Fruit fly (Drosophila melanogaster) whole organism, prepupa: ENCODE measurements around the gene CG33795.
A peak's percentile ranks its signal among the peaks of the same experiment; 100 is the strongest.

Experiments used
- CG10669 ChIP-seq: fragments of 200-800 bp; sonication (Bioruptor generic); optimal IDR thresholded peaks from 3 replicates; lab custom pipeline; 2018; ENCODE audit warnings: missing biosample characterization, mild to moderate bottlenecking, missing genetic modification characterization, moderate library complexity
- CG11294 ChIP-seq: fragments of 200-800 bp; sonication (Bioruptor generic); IDR thresholded peaks from 2 replicates; pipeline ENCODE4 v1.3.6; 2022; ENCODE audit warnings: missing biosample characterization, missing genetic modification characterization
- CG11762 ChIP-seq: fragments of 200-800 bp; sonication (Bioruptor generic); optimal IDR thresholded peaks from 3 replicates; lab custom pipeline; 2016; ENCODE audit warnings: missing biosample characterization, missing genetic modification characterization; ENCODE audit not compliant: insufficient read depth
- CG11902 ChIP-seq: fragments of 200-800 bp; sonication (Bioruptor generic); optimal IDR thresholded peaks from 3 replicates; lab custom pipeline; 2016; ENCODE audit warnings: missing biosample characterization, missing genetic modification characterization
- CG15336 ChIP-seq: fragments of 200-800 bp; sonication (Bioruptor generic); IDR thresholded peaks from 2 replicates; pipeline ENCODE4 v1.3.6; 2022; ENCODE audit warnings: missing biosample characterization, missing genetic modification characterization
- CG1621 ChIP-seq: fragments of 200-800 bp; sonication (Bioruptor generic); optimal IDR thresholded peaks from 3 replicates; lab custom pipeline; 2018; ENCODE audit warnings: missing biosample characterization, mild to moderate bottlenecking, missing genetic modification characterization
- CG16779 ChIP-seq: fragments of 200-800 bp; sonication (Bioruptor generic); optimal IDR thresholded peaks from 3 replicates; lab custom pipeline; 2017; ENCODE audit warnings: missing biosample characterization, mild to moderate bottlenecking, missing genetic modification characterization
- CG34406 ChIP-seq: fragments of 200-800 bp; sonication (Bioruptor generic); optimal IDR thresholded peaks from 3 replicates; lab custom pipeline; 2016; ENCODE audit warnings: missing biosample characterization, missing genetic modification characterization
- CG6163 ChIP-seq: fragments of 200-800 bp; sonication (Bioruptor generic); IDR thresholded peaks from 3 replicates; pipeline ENCODE4 v1.3.6; 2022; ENCODE audit warnings: missing biosample characterization, missing genetic modification characterization
- CG6276 ChIP-seq: fragments of 200-800 bp; sonication (Bioruptor generic); optimal IDR thresholded peaks from 2 replicates; lab custom pipeline; 2017; ENCODE audit warnings: missing biosample characterization, mild to moderate bottlenecking, missing genetic modification characterization
- CG6792 ChIP-seq: fragments of 200-800 bp; sonication (Bioruptor generic); optimal IDR thresholded peaks from 3 replicates; lab custom pipeline; 2016; ENCODE audit warnings: missing biosample characterization, missing genetic modification characterization
- CG6808 ChIP-seq: fragments of 200-800 bp; sonication (Bioruptor generic); optimal IDR thresholded peaks from 3 replicates; lab custom pipeline; 2017; ENCODE audit warnings: missing biosample characterization, missing genetic modification characterization, mild to moderate bottlenecking, moderate library complexity, missing genetic modification reagents
- CG7368 ChIP-seq: fragments of 200-800 bp; sonication (Bioruptor generic); optimal IDR thresholded peaks from 3 replicates; lab custom pipeline; 2016; ENCODE audit warnings: missing biosample characterization, missing genetic modification characterization
- CG8119 ChIP-seq: fragments of 200-800 bp; sonication (Bioruptor generic); IDR thresholded peaks from 3 replicates; pipeline ENCODE4 v1.3.6; 2022; ENCODE audit warnings: missing biosample characterization, missing genetic modification characterization
- CG8319 ChIP-seq: fragments of 200-800 bp; sonication (Bioruptor generic); optimal IDR thresholded peaks from 3 replicates; lab custom pipeline; 2016; ENCODE audit warnings: missing biosample characterization, missing genetic modification characterization
- Eip78C ChIP-seq: fragments of 200-800 bp; sonication (Bioruptor generic); peaks from one replicate; lab custom pipeline; 2016; ENCODE audit warnings: missing biosample characterization, missing genetic modification characterization
- Eip93F ChIP-seq: fragments of 200-800 bp; sonication (Bioruptor generic); optimal IDR thresholded peaks from 2 replicates; lab custom pipeline; 2016; ENCODE audit warnings: missing biosample characterization, mild to moderate bottlenecking, missing genetic modification characterization
- Met ChIP-seq: fragments of 200-800 bp; sonication (Bioruptor generic); optimal IDR thresholded peaks from 3 replicates; lab custom pipeline; 2016; ENCODE audit warnings: missing biosample characterization, missing genetic modification characterization
- OdsH ChIP-seq: fragments of 200-800 bp; sonication (Bioruptor generic); optimal IDR thresholded peaks from 3 replicates; lab custom pipeline; 2016; ENCODE audit warnings: missing biosample characterization, missing genetic modification characterization
- Smox ChIP-seq: fragments of 200-800 bp; sonication (Bioruptor generic); optimal IDR thresholded peaks from 3 replicates; lab custom pipeline; 2016; ENCODE audit warnings: missing biosample characterization, missing genetic modification characterization
- acj6 ChIP-seq: fragments of 200-800 bp; sonication (Bioruptor generic); optimal IDR thresholded peaks from 3 replicates; lab custom pipeline; 2016; ENCODE audit warnings: missing biosample characterization, missing genetic modification characterization
- dac ChIP-seq: fragments of 200-800 bp; sonication (Bioruptor generic); optimal IDR thresholded peaks from 2 replicates; lab custom pipeline; 2017; ENCODE audit warnings: missing biosample characterization, mild to moderate bottlenecking, missing genetic modification characterization
- eg ChIP-seq: fragments of 200-800 bp; sonication (Bioruptor generic); IDR thresholded peaks from 3 replicates; pipeline ENCODE4 v1.3.6; 2022; ENCODE audit warnings: missing biosample characterization, missing genetic modification characterization
- fd59A ChIP-seq: fragments of 200-800 bp; sonication (Bioruptor generic); optimal IDR thresholded peaks from 2 replicates; lab custom pipeline; 2017; ENCODE audit warnings: missing biosample characterization, mild to moderate bottlenecking, missing genetic modification characterization, missing genetic modification reagents
- lz ChIP-seq: fragments of 200-800 bp; sonication (Bioruptor generic); optimal IDR thresholded peaks from 3 replicates; lab custom pipeline; 2016; ENCODE audit warnings: missing biosample characterization, missing genetic modification characterization
- pdm3 ChIP-seq: fragments of 200-800 bp; sonication (Bioruptor generic); optimal IDR thresholded peaks from 3 replicates; lab custom pipeline; 2016; ENCODE audit warnings: missing biosample characterization, missing genetic modification characterization
- ss ChIP-seq, 2 experiments: fragments of 200-800 bp; sonication (Bioruptor generic); optimal IDR thresholded peaks; 2 replicates in 1 of 2; 3 replicates in 1 of 2; lab custom pipeline; 2017 to 2018; ENCODE audit warnings: mild to moderate bottlenecking in 2 of 2, missing biosample characterization in 2 of 2, missing genetic modification characterization in 2 of 2, moderate library complexity in 1 of 2
- svp ChIP-seq: fragments of 200-800 bp; sonication (Bioruptor generic); peaks from one replicate; lab custom pipeline; 2016; ENCODE audit warnings: missing biosample characterization, missing genetic modification characterization
- topi ChIP-seq: fragments of 200-800 bp; sonication (Bioruptor generic); optimal IDR thresholded peaks from 3 replicates; lab custom pipeline; 2016; ENCODE audit warnings: missing biosample characterization, missing genetic modification characterization
- vri ChIP-seq: fragments of 200-800 bp; sonication (Bioruptor generic); optimal IDR thresholded peaks from 3 replicates; lab custom pipeline; 2016; ENCODE audit warnings: missing biosample characterization, mild to moderate bottlenecking, missing genetic modification characterization

The CG33795 gene

DNA sequence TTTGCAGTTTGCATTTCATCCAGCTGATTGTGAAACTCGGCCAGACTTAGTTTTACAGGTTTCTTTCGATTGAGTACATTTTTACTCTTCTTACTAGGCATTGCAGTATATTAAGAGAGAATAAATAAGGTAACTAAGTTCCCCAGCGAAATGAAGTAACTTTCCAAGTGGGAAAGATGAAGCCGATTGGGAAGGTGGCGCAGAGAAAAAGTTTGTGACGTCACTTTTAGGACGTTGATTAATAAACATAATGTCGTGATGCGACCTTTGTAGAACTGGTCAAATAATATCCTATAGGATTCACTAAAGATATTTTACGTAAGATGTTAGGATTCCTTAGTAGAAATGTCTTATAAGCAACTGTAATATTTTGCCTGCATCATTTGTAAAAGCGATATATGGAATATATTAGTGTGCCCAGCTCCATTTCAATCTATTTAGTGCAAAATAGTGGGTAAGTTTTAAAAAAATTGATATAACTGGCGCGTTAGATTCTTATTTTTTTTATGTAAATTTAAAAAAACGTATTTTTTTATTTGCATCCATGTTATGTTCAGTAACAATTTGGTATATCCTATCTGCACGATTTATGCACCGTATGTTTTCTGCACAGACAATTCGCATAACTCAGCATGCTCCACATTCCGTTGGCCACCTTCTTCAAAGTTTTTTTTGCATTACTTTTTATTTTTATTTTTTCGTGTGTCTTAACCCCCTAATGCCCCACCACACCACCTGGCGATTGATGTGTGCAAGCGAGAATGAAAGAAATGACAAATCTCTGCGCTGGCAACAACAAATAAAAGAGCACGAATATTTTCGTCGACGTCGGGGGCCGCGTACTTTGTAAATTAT is 27.3 kb downstream of the CG33795 start, which contains the start of gene CG32152:
TSS of gene CG32152 (minus strand) at position 352 of the 855 bp plus-strand sequence.
- peak; percentile 61; the same call in 2 of the 3 replicates for TF ChIP-seq CG6163 (GFP tag; lab: Robert Waterston, UW)
- TF ChIP-seq ss (GFP tag; optimal IDR thresholded peaks at IDR 0.05; lab: Kevin White, UChicago), result no peak
- peak; percentile 5 for TF ChIP-seq acj6 (GFP tag; lab: Kevin White, UChicago)
- no peak for TF ChIP-seq CG8319
- peak; percentile 64 for TF ChIP-seq Eip78C (GFP tag; lab: Kevin White, UChicago)
- peak; percentile 37 for TF ChIP-seq CG15336 (GFP tag; lab: Robert Waterston, UW)
- peak; percentile 70; the same call in 2 of the 3 replicates for TF ChIP-seq eg

DNA sequence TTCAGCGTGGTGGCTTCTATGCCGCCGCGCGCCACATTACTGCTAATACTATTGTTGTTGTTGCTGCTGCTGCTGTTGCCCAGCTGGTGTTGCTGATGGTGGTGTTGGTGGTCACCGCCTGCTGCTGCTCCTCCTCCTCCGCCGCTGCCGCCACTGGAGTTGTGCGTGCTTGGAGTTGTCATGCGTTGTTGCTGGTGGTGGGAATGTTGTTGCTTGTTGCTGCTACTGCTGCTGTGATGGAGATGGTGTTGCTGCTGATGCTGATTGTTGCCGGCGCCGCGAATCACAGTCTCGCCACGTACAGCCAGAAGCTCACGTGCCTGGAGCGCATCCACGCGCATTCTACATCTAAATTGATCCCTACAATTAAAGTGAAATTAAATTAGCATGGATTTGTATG is 29.6 kb downstream of the CG33795 start:
- TF ChIP-seq Met, result no peak

dm6 chr3L:16139131-16139530 is 32.0 kb downstream of the CG33795 start:
- TF ChIP-seq CG7368 (no peak), fd59A (GFP tag; lab: Kevin White, UChicago) (no peak), CG6163 (GFP tag; lab: Robert Waterston, UW) (no peak), CG10669 (GFP tag; lab: Kevin White, UChicago) (no peak), CG11294 (GFP tag; lab: Robert Waterston, UW) (no peak)

- TF ChIP-seq Eip93F (no peak), CG11762 (no peak), CG11902 (no peak), vri (GFP tag; lab: Kevin White, UChicago) (no peak), CG16779 (no peak), CG8119 (GFP tag; lab: Robert Waterston, UW) (no peak), OdsH (GFP tag; lab: Kevin White, UChicago) (no peak), Smox (GFP tag; lab: Kevin White, UChicago) (no peak), CG1621 (tag; lab: Kevin White, UChicago) (no peak), CG8319 (no peak), fd59A (GFP tag; lab: Kevin White, UChicago) (no peak), CG6808 (GFP tag; lab: Kevin White, UChicago) (no peak), CG15336 (GFP tag; lab: Robert Waterston, UW) (no peak), pdm3 (GFP tag; lab: Kevin White, UChicago) (no peak), CG34406 (GFP tag; lab: Kevin White, UChicago) (no peak)
Observed at dm6 chr3L:16137779-16138178, 33.4 kb downstream of the CG33795 start, which contains the start of gene CG5157. CG5157 (minus strand) TSS chr3L:16137879.

dm6 chr3L:16136819-16137553 is 34.2 kb downstream of the CG33795 start:
- no peak for TF ChIP-seq Eip93F
- TF ChIP-seq dac, result no peak
- no peak for TF ChIP-seq svp
- TF ChIP-seq lz (GFP tag; lab: Kevin White, UChicago), result no peak

dm6 chr3L:16132067-16132418 is 39.1 kb downstream of the CG33795 start:
- TF ChIP-seq topi (GFP tag; lab: Kevin White, UChicago) (no peak), CG6792 (GFP tag; lab: Kevin White, UChicago) (no peak), CG7368 (no peak), fd59A (GFP tag; lab: Kevin White, UChicago) (no peak), CG6163 (GFP tag; lab: Robert Waterston, UW) (no peak), eg (no peak), CG6276 (no peak), CG10669 (GFP tag; lab: Kevin White, UChicago) (no peak)
- TF ChIP-seq, all 60 proteins: peak for 0
